Worm (Caenorhabditis elegans) whole organism, L3 larva: ENCODE data around the gene srw-3.
A peak's percentile ranks its signal among the peaks of the same experiment; 100 is the strongest.

ENCODE experiments used
- R02D3.7 ChIP-seq: fragments of 150-350 bp; optimal IDR thresholded peaks from 2 replicates; lab custom pipeline; 2014; ENCODE audit warnings: missing biosample characterization, missing genetic modification characterization
- ZK546.5 ChIP-seq: sonication (generic microtip); optimal IDR thresholded peaks from 2 replicates; lab custom pipeline; 2017; ENCODE audit warnings: missing biosample characterization, missing genetic modification characterization
- aly-2 ChIP-seq: fragments of 150-350 bp; optimal IDR thresholded peaks from 2 replicates; lab custom pipeline; 2014; ENCODE audit warnings: missing biosample characterization, missing genetic modification characterization
- ama-1 ChIP-seq: fragments of 150-350 bp; optimal IDR thresholded peaks from 2 replicates; lab custom pipeline; 2018
- ceh-16 ChIP-seq: sonication (generic microtip); optimal IDR thresholded peaks from 2 replicates; lab custom pipeline; 2017; ENCODE audit warnings: missing biosample characterization, missing genetic modification characterization
- ceh-28 ChIP-seq: fragments of 150-350 bp; optimal IDR thresholded peaks from 2 replicates; lab custom pipeline; 2014; ENCODE audit warnings: missing biosample characterization, missing genetic modification reagents, missing genetic modification characterization
- ceh-82 ChIP-seq: fragments of 150-350 bp; optimal IDR thresholded peaks from 2 replicates; lab custom pipeline; 2014; ENCODE audit warnings: missing biosample characterization, missing genetic modification characterization
- ceh-9 ChIP-seq: sonication (generic microtip); optimal IDR thresholded peaks from 2 replicates; lab custom pipeline; 2018; ENCODE audit warnings: missing biosample characterization, missing genetic modification characterization
- daf-12 ChIP-seq: fragments of 150-350 bp; optimal IDR thresholded peaks from 2 replicates; lab custom pipeline; 2014; ENCODE audit warnings: missing biosample characterization, missing genetic modification reagents, missing genetic modification characterization
- egl-27 ChIP-seq: sonication (generic microtip); optimal IDR thresholded peaks from 4 replicates; lab custom pipeline; 2017; ENCODE audit warnings: missing biosample characterization, missing genetic modification reagents, missing genetic modification characterization
- egl-5 ChIP-seq: fragments of 150-350 bp; optimal IDR thresholded peaks from 2 replicates; lab custom pipeline; 2017; ENCODE audit warnings: missing biosample characterization, missing genetic modification reagents, missing genetic modification characterization, inconsistent platforms
- elt-1 ChIP-seq: fragments of 150-350 bp; optimal IDR thresholded peaks from 2 replicates; lab custom pipeline; 2014; ENCODE audit warnings: missing biosample characterization, missing genetic modification characterization
- elt-2 ChIP-seq: sonication (generic microtip); optimal IDR thresholded peaks from 2 replicates; lab custom pipeline; 2016; ENCODE audit warnings: missing genetic modification reagents, mild to moderate bottlenecking, missing genetic modification characterization, missing compliant biosample characterization
- elt-3 ChIP-seq, 3 experiments: fragments of 150-350 bp in 1 of 3; sonication (generic microtip) in 2 of 3; optimal IDR thresholded peaks; 2 replicates in 2 of 3; 4 replicates in 1 of 3; lab custom pipeline; 2014 to 2017; ENCODE audit warnings: missing biosample characterization in 3 of 3, missing genetic modification characterization in 3 of 3
- eor-1 ChIP-seq, 2 experiments: fragments of 150-350 bp; optimal IDR thresholded peaks; 2 replicates each; lab custom pipeline; 2014 to 2018; ENCODE audit warnings: missing biosample characterization in 2 of 2, missing genetic modification characterization in 2 of 2
- fkh-10 ChIP-seq: sonication (generic microtip); optimal IDR thresholded peaks from 2 replicates; lab custom pipeline; 2017; ENCODE audit warnings: missing biosample characterization, missing genetic modification reagents, missing genetic modification characterization
- fkh-2 ChIP-seq: fragments of 150-350 bp; optimal IDR thresholded peaks from 2 replicates; lab custom pipeline; 2014; ENCODE audit warnings: missing biosample characterization, missing genetic modification reagents, missing genetic modification characterization
- fos-1 ChIP-seq: fragments of 150-350 bp; optimal IDR thresholded peaks from 2 replicates; lab custom pipeline; 2014; ENCODE audit warnings: missing biosample characterization, missing genetic modification characterization
- hmg-11 ChIP-seq: sonication (generic microtip); optimal IDR thresholded peaks from 2 replicates; lab custom pipeline; 2016; ENCODE audit warnings: missing genetic modification characterization, missing compliant biosample characterization
- jun-1 ChIP-seq: fragments of 150-350 bp; optimal IDR thresholded peaks from 2 replicates; lab custom pipeline; 2014; ENCODE audit warnings: missing biosample characterization, missing genetic modification reagents, missing genetic modification characterization
- lin-15B ChIP-seq: fragments of 150-350 bp; optimal IDR thresholded peaks from 2 replicates; lab custom pipeline; 2014; ENCODE audit warnings: missing biosample characterization, missing genetic modification characterization
- lin-39 ChIP-seq: fragments of 150-350 bp; optimal IDR thresholded peaks from 2 replicates; lab custom pipeline; 2018; ENCODE audit warnings: missing biosample characterization, missing genetic modification reagents, missing genetic modification characterization
- lsy-12 ChIP-seq: sonication (generic microtip); optimal IDR thresholded peaks from 2 replicates; lab custom pipeline; 2016; ENCODE audit warnings: mild to moderate bottlenecking, missing genetic modification characterization, missing compliant biosample characterization
- mdl-1 ChIP-seq: fragments of 150-350 bp; optimal IDR thresholded peaks from 2 replicates; lab custom pipeline; 2014; ENCODE audit warnings: missing biosample characterization, missing genetic modification characterization
- mml-1 ChIP-seq: fragments of 150-350 bp; sonication (generic microtip); optimal IDR thresholded peaks from 3 replicates; lab custom pipeline; 2014; ENCODE audit warnings: missing biosample characterization, missing genetic modification characterization
- nfya-1 ChIP-seq: sonication (generic microtip); optimal IDR thresholded peaks from 2 replicates; lab custom pipeline; 2017; ENCODE audit warnings: missing genetic modification characterization, mild to moderate bottlenecking, missing compliant biosample characterization, antibody characterized with exemption, moderate library complexity; ENCODE audit not compliant: insufficient read depth
- nhr-11 ChIP-seq: fragments of 150-350 bp; optimal IDR thresholded peaks from 2 replicates; lab custom pipeline; 2014; ENCODE audit warnings: missing biosample characterization, missing genetic modification characterization
- nhr-12 ChIP-seq: fragments of 150-350 bp; optimal IDR thresholded peaks from 2 replicates; lab custom pipeline; 2014; ENCODE audit warnings: missing biosample characterization, missing genetic modification characterization
- nhr-23 ChIP-seq: fragments of 150-350 bp; optimal IDR thresholded peaks from 2 replicates; lab custom pipeline; 2014; ENCODE audit warnings: missing biosample characterization, missing genetic modification reagents, missing genetic modification characterization
- nhr-237 ChIP-seq: fragments of 150-350 bp; optimal IDR thresholded peaks from 2 replicates; lab custom pipeline; 2014; ENCODE audit warnings: missing biosample characterization, missing genetic modification characterization
- nhr-25 ChIP-seq: sonication (generic microtip); optimal IDR thresholded peaks from 2 replicates; lab custom pipeline; 2017; ENCODE audit warnings: missing biosample characterization, missing genetic modification characterization
- nhr-28 ChIP-seq: fragments of 150-350 bp; optimal IDR thresholded peaks from 2 replicates; lab custom pipeline; 2014; ENCODE audit warnings: missing biosample characterization, missing genetic modification characterization
- nhr-43 ChIP-seq: sonication (generic microtip); optimal IDR thresholded peaks from 2 replicates; lab custom pipeline; 2016; ENCODE audit warnings: mild to moderate bottlenecking, missing genetic modification characterization, missing compliant biosample characterization; ENCODE audit not compliant: poor library complexity, severe bottlenecking
- nhr-67 ChIP-seq: fragments of 150-350 bp; optimal IDR thresholded peaks from 2 replicates; lab custom pipeline; 2014; ENCODE audit warnings: missing biosample characterization, missing genetic modification characterization
- nhr-76 ChIP-seq: fragments of 150-350 bp; sonication (generic microtip); optimal IDR thresholded peaks from 5 replicates; lab custom pipeline; 2014; ENCODE audit warnings: missing biosample characterization, missing genetic modification characterization
- nhr-77 ChIP-seq: fragments of 150-350 bp; optimal IDR thresholded peaks from 2 replicates; lab custom pipeline; 2014; ENCODE audit warnings: missing biosample characterization, missing genetic modification characterization
- pha-4 ChIP-seq: fragments of 150-350 bp; optimal IDR thresholded peaks from 2 replicates; lab custom pipeline; 2014; ENCODE audit warnings: missing biosample characterization, missing genetic modification reagents, missing genetic modification characterization
- pqm-1 ChIP-seq: fragments of 150-350 bp; optimal IDR thresholded peaks from 2 replicates; lab custom pipeline; 2017; ENCODE audit warnings: missing biosample characterization, missing genetic modification characterization, inconsistent platforms
- sea-2 ChIP-seq: fragments of 150-350 bp; sonication (generic microtip); optimal IDR thresholded peaks from 4 replicates; lab custom pipeline; 2014; ENCODE audit warnings: missing biosample characterization, missing genetic modification reagents, missing genetic modification characterization
- skn-1 ChIP-seq: fragments of 150-350 bp; optimal IDR thresholded peaks from 2 replicates; lab custom pipeline; 2014; ENCODE audit warnings: missing biosample characterization, missing genetic modification characterization
- snpc-4 ChIP-seq: fragments of 150-350 bp; optimal IDR thresholded peaks from 2 replicates; lab custom pipeline; 2014; ENCODE audit warnings: missing biosample characterization, missing genetic modification characterization
- tbx-2 ChIP-seq: sonication (generic microtip); optimal IDR thresholded peaks from 2 replicates; lab custom pipeline; 2016; ENCODE audit warnings: mild to moderate bottlenecking, missing genetic modification characterization, missing compliant biosample characterization
- unc-39 ChIP-seq: sonication (generic microtip); optimal IDR thresholded peaks from 4 replicates; lab custom pipeline; 2017; ENCODE audit warnings: missing biosample characterization, missing genetic modification characterization
- unc-62 ChIP-seq: fragments of 150-350 bp; sonication (generic microtip); optimal IDR thresholded peaks from 4 replicates; lab custom pipeline; 2014; ENCODE audit warnings: missing biosample characterization, missing genetic modification reagents, missing genetic modification characterization
- zag-1 ChIP-seq: fragments of 150-350 bp; optimal IDR thresholded peaks from 2 replicates; lab custom pipeline; 2014; ENCODE audit warnings: missing biosample characterization, missing genetic modification characterization
- ztf-11 ChIP-seq: fragments of 150-350 bp; optimal IDR thresholded peaks from 2 replicates; lab custom pipeline; 2014; ENCODE audit warnings: missing biosample characterization, missing genetic modification characterization
- ztf-4 ChIP-seq: fragments of 150-350 bp; optimal IDR thresholded peaks from 2 replicates; lab custom pipeline; 2014; ENCODE audit warnings: missing biosample characterization, missing genetic modification characterization

Gene srw-3

DNA sequence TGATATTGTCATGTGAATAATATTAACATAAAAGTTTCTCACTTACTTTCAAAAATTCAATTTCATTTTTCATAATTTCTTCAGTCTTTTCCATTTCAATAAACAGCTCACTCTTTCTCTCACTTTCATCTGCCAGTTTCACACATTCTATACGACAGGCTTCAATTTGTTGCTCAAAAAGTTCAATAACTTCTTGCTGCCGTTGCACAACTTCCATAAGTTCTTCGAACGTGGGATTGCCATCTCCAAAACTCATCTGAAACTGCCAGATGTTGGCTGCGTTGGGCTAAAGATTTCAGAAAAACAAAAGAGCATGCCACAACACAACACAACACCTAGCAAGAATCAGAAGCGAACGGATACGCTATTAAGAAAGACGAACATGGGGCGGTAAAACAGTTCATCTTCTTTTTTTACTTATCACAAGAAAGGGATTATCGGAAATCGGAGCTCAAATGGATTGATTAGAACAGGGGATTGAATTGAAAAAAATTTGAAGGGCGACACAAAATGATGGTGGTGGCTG is 27.9 kb downstream of the srw-3 start:
- TF ChIP-seq ztf-4 (tag; lab: Kevin White, UChicago) (no peak), nhr-23 (tag; lab: Kevin White, UChicago) (no peak), nhr-76 (tag; lab: Kevin White, UChicago) (no peak), nfya-1 (no peak), egl-5 (tag; lab: Kevin White, UChicago) (no peak), lin-15B (tag; lab: Kevin White, UChicago) (no peak), unc-39 (tag; lab: Kevin White, UChicago) (no peak), R02D3.7 (tag; lab: Kevin White, UChicago) (no peak), lsy-12 (tag; lab: Kevin White, UChicago) (no peak), sea-2 (GFP tag; lab: Kevin White, UChicago) (no peak), ZK546.5 (tag; lab: Kevin White, UChicago) (no peak), mdl-1 (tag; lab: Kevin White, UChicago) (no peak), ceh-28 (no peak), skn-1 (tag; lab: Kevin White, UChicago) (no peak), nhr-25 (tag; lab: Kevin White, UChicago) (no peak), elt-1 (no peak), snpc-4 (no peak)

DNA sequence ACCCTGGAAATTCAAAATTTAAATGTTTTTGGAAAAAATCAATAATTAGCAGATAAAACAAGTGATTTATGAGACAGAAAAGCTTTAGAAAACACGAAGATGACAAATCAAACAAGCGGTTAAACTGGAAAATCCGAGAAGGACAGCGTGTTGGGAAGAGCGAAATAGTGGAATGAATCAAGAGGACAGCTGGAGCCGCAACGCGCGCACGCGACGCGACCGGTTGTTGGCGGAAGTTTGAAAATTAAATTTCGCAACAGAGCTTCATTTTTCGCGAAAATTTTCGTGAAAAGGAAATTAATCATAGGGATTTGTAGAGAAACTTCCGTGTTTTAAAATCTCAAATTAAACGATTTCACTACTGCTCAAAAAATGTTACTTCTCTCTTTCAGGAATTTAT is 29.5 kb downstream of the srw-3 start, which contains the start of gene clic-1:
Gene clic-1 (minus strand): TSS at position 3 of the 400 bp plus-strand sequence.
- no peak for TF ChIP-seq ztf-11 (tag; lab: Kevin White, UChicago)
- no peak for TF ChIP-seq ztf-4 (tag; lab: Kevin White, UChicago)
- TF ChIP-seq hmg-11: peak; percentile 57
- no peak for TF ChIP-seq zag-1 (tag; lab: Kevin White, UChicago)
- TF ChIP-seq nhr-76 (tag; lab: Kevin White, UChicago): no peak
- TF ChIP-seq jun-1 (tag; lab: Kevin White, UChicago): no peak
- no peak for TF ChIP-seq nhr-43
- no peak for TF ChIP-seq nhr-11
- TF ChIP-seq nhr-77: no peak
- TF ChIP-seq snpc-4: peak; percentile 7
- no peak for TF ChIP-seq nhr-237 (tag; lab: Kevin White, UChicago)
- TF ChIP-seq eor-1 (tag; optimal IDR thresholded peaks at IDR 0.05; lab: Kevin White, UChicago): no peak
- peak; percentile 31 for TF ChIP-seq fkh-10
- no peak for TF ChIP-seq unc-62
- TF ChIP-seq ceh-9 (tag; lab: Kevin White, UChicago): no peak
- no peak for TF ChIP-seq pqm-1 (tag; lab: Kevin White, UChicago)
- TF ChIP-seq egl-5 (tag; lab: Kevin White, UChicago): peak; percentile 23
- peak; percentile 66 for TF ChIP-seq nhr-23 (tag; lab: Kevin White, UChicago)
- TF ChIP-seq tbx-2 (tag; lab: Kevin White, UChicago): no peak
- peak; percentile 65 for TF ChIP-seq nhr-25 (tag; lab: Kevin White, UChicago)
- no peak for TF ChIP-seq fos-1 (tag; lab: Kevin White, UChicago)
- TF ChIP-seq ceh-16 (tag; lab: Kevin White, UChicago): no peak
- no peak for TF ChIP-seq sea-2 (GFP tag; lab: Kevin White, UChicago)
- TF ChIP-seq elt-1: no peak
- no peak for TF ChIP-seq nhr-67 (tag; lab: Kevin White, UChicago)
- TF ChIP-seq ceh-28: peak; percentile 5
- TF ChIP-seq daf-12 (tag; lab: Kevin White, UChicago): no peak
- TF ChIP-seq egl-27 (tag; lab: Kevin White, UChicago): no peak
- peak; percentile 82 for TF ChIP-seq lin-39
- TF ChIP-seq R02D3.7 (tag; lab: Kevin White, UChicago): no peak
- no peak for TF ChIP-seq ZK546.5 (tag; lab: Kevin White, UChicago)
- TF ChIP-seq nhr-12 (tag; lab: Kevin White, UChicago): no peak
- no peak for TF ChIP-seq fkh-2
- TF ChIP-seq elt-2 (tag; lab: Kevin White, UChicago): peak; percentile 4
- no peak for TF ChIP-seq aly-2 (tag; lab: Kevin White, UChicago)
- TF ChIP-seq ama-1 (lab: Kevin White, UChicago): peak; percentile 28
- peak; percentile 76 for TF ChIP-seq nfya-1
- TF ChIP-seq mml-1: no peak
- TF ChIP-seq pha-4 (tag; lab: Kevin White, UChicago): peak; percentile 77
- TF ChIP-seq ceh-82: no peak
- TF ChIP-seq lsy-12 (tag; lab: Kevin White, UChicago): no peak
- peak; percentile 83 for TF ChIP-seq skn-1 (tag; lab: Kevin White, UChicago)
- no peak for TF ChIP-seq nhr-28 (tag; lab: Kevin White, UChicago)
- peak; percentile 64 for TF ChIP-seq lin-15B (tag; lab: Kevin White, UChicago)
- no peak for TF ChIP-seq elt-3 (tag; optimal IDR thresholded peaks at IDR 0.05; lab: Kevin White, UChicago)
- no peak for TF ChIP-seq unc-39 (tag; lab: Kevin White, UChicago)
- no peak for TF ChIP-seq mdl-1 (tag; lab: Kevin White, UChicago)
- TF ChIP-seq, all 47 proteins: peak for 14
